Worm (Caenorhabditis elegans) whole organism, early embryonic: ENCODE results near the gene ZK938.3.

ENCODE experiments used
- ama-1 ChIP-seq: fragments of 150-350 bp; optimal IDR thresholded peaks from 2 replicates; lab custom pipeline; 2014
- hmbx-1 ChIP-seq: sonication (generic microtip); optimal IDR thresholded peaks from 2 replicates; lab custom pipeline; 2016; ENCODE audit warnings: mild to moderate bottlenecking, missing genetic modification characterization, missing compliant biosample characterization
- pes-1 ChIP-seq: fragments of 200-800 bp; sonication (Bioruptor generic); IDR thresholded peaks from 2 replicates; pipeline ENCODE4 v1.3.6; 2022; ENCODE audit warnings: missing genetic modification reagents, missing genetic modification characterization, missing compliant biosample characterization
- sea-1 ChIP-seq: fragments of 200-800 bp; sonication (Bioruptor generic); conservative IDR thresholded peaks from 2 replicates; pipeline ENCODE4 v1.3.6; 2022; ENCODE audit warnings: missing genetic modification characterization, missing compliant biosample characterization

DNA sequence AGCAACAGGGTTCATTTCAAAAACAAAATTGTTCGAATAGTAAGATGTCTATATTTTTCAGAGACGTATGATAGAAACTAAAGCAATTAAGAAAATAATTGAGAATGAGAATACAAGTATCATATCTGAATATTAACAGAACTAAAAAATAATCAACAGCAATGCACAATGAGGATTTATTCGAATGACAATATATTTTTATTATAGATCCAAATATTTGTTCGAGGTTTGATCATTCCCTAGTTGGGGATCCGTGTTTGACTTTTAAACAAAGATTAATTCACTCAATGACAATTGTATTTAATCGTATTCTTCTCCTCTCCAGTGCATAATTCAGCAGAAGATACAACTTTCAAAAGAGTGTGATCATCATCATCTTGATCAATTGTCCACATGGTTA, 28.4 kb upstream of the ZK938.3 start, which contains the start of gene C08H9.18:
- no peak for TF ChIP-seq ama-1 (lab: Kevin White, UChicago)
- TF ChIP-seq hmbx-1 (tag; lab: Kevin White, UChicago): no peak
- no peak for TF ChIP-seq pes-1 (GFP tag; lab: Robert Waterston, UW)
- no peak for TF ChIP-seq sea-1 (GFP tag; lab: Robert Waterston, UW)
